Worm (Caenorhabditis elegans): ENCODE results near the gene B0034.7.

DNA sequence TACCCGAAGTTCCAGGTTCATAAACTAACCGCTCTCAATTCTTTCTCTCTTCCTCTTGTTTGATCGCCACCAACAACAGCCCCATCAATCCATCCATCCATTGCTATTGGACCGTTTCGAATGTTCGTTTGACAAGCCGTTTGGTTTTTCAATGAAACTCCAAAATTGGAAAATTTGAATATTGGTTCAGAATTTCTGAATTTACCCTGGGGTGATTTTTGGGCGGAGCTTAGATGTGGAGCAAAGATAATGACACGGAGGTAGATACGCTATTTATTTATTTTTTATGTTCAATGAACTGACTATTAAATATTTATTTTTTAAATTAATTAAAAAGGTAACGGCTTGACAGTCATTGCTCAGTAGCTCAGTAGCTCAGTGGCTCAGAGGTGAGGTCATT lies 17.1 kb upstream of the B0034.7 start, which contains the start of gene B0034.2:
- TF ChIP-seq nhr-237 (tag; optimal IDR thresholded peaks at IDR 0.05) = no peak
- no peak for TF ChIP-seq dpl-1 (GFP tag; optimal IDR thresholded peaks at IDR 0.05)
- no peak for TF ChIP-seq isw-1 (GFP tag; IDR thresholded peaks at IDR 0.05)
- TF ChIP-seq lir-3 (tag; optimal IDR thresholded peaks at IDR 0.05; ENCODE audit: poor library complexity) = no peak
- no peak for TF ChIP-seq zag-1 (tag; optimal IDR thresholded peaks at IDR 0.05)
